Worm (Caenorhabditis elegans) whole organism, midembryonic: ENCODE data around the gene rnr-1.

Experiments
- klf-2 ChIP-seq: fragments of 200-800 bp; sonication (Bioruptor generic); conservative IDR thresholded peaks from 2 replicates; pipeline ENCODE4 v1.3.6; 2022; ENCODE audit warnings: missing genetic modification reagents, missing genetic modification characterization, missing compliant biosample characterization
- ztf-29 ChIP-seq: fragments of 200-800 bp; sonication (Bioruptor generic); IDR thresholded peaks from 2 replicates; pipeline ENCODE4 v1.3.6; 2022; ENCODE audit warnings: missing genetic modification reagents, missing genetic modification characterization, missing compliant biosample characterization

ce11 chrIII:9269012-9269471, 40.4 kb upstream of the rnr-1 start, which contains the start of gene clip-1:
- TF ChIP-seq ztf-29 (no peak), klf-2 (GFP tag; lab: Robert Waterston, UW) (no peak)
